Worm (Caenorhabditis elegans): Measurements from ENCODE around the gene ncs-6.

The ncs-6 gene

ce11 chrII:3528256-3528655 is at the start of gene ncs-6:
Gene ncs-6, minus strand, starts transcription at chrII:3528516.
- TF ChIP-seq ZK546.5 (tag; optimal IDR thresholded peaks at IDR 0.05) (no peak), unc-62 (GFP tag; optimal IDR thresholded peaks at IDR 0.05) (no peak), mml-1 (tag; optimal IDR thresholded peaks at IDR 0.05) (no peak), eor-1 (tag; optimal IDR thresholded peaks at IDR 0.05) (no peak), ztf-11 (tag; optimal IDR thresholded peaks at IDR 0.05) (no peak), fkh-10 (GFP tag; optimal IDR thresholded peaks at IDR 0.05) (no peak), R02D3.7 (tag; optimal IDR thresholded peaks at IDR 0.05) (no peak), hmg-11 (tag; optimal IDR thresholded peaks at IDR 0.05) (no peak), fkh-2 (tag; optimal IDR thresholded peaks at IDR 0.05) (no peak), skn-1 (tag; optimal IDR thresholded peaks at IDR 0.05) (no peak), jun-1 (tag; optimal IDR thresholded peaks at IDR 0.05) (no peak), egl-27 (tag; optimal IDR thresholded peaks at IDR 0.05) (no peak), elt-1 (tag; optimal IDR thresholded peaks at IDR 0.05) (no peak)

ce11 chrII:3576742-3577141 is 48.4 kb upstream of the ncs-6 start, which contains the start of gene clec-132:
Gene clec-132, plus strand, starts transcription at chrII:3577042.
- no peak for TF ChIP-seq ceh-9 (tag; optimal IDR thresholded peaks at IDR 0.05)
- no peak for TF ChIP-seq elt-2 (tag; optimal IDR thresholded peaks at IDR 0.05)
- TF ChIP-seq lin-15B (tag; optimal IDR thresholded peaks at IDR 0.05): no peak
- no peak for TF ChIP-seq skn-1 (tag; optimal IDR thresholded peaks at IDR 0.05)
- no peak for TF ChIP-seq daf-12 (tag; optimal IDR thresholded peaks at IDR 0.05)
- TF ChIP-seq nhr-43 (tag; optimal IDR thresholded peaks at IDR 0.05; ENCODE audit: poor library complexity, severe bottlenecking): no peak
- no peak for TF ChIP-seq ceh-28 (tag; optimal IDR thresholded peaks at IDR 0.05)
- TF ChIP-seq ZK546.5 (tag; optimal IDR thresholded peaks at IDR 0.05): no peak
- TF ChIP-seq fkh-2 (tag; optimal IDR thresholded peaks at IDR 0.05): no peak
- TF ChIP-seq nhr-77 (tag; optimal IDR thresholded peaks at IDR 0.05): no peak
- TF ChIP-seq nhr-23 (tag; optimal IDR thresholded peaks at IDR 0.05): no peak
- TF ChIP-seq egl-27 (tag; optimal IDR thresholded peaks at IDR 0.05): no peak
- no peak for TF ChIP-seq elt-3 (tag; optimal IDR thresholded peaks at IDR 0.05)
- no peak for TF ChIP-seq nhr-28 (tag; optimal IDR thresholded peaks at IDR 0.05)
- no peak for TF ChIP-seq nhr-67 (tag; optimal IDR thresholded peaks at IDR 0.05)
- no peak for TF ChIP-seq tbx-2 (tag; optimal IDR thresholded peaks at IDR 0.05)
- no peak for TF ChIP-seq snpc-4 (tag; optimal IDR thresholded peaks at IDR 0.05)
- TF ChIP-seq ztf-11 (tag; optimal IDR thresholded peaks at IDR 0.05): no peak

DNA sequence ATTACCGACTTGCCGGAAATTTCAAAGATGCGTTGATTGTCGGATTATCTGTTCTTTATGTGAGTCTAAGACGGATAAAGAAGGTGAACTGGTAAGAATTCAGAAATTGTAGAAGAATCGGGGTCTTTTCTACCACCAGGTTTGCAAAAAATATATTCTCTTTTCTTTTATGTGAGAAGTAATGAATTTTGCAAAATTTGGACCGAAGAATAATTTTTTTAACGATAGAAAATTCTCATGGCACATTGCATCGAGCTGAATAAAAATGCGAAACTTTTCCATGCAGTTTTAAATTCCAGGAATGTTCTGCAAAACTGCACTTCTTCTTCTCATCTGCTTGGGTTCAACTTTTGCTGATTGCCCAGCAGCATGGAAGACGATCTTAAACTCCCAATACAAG is 44.9 kb upstream of the ncs-6 start, which contains the start of gene clec-130:
Gene clec-130 (plus strand): TSS at position 301 of the 400 bp plus-strand sequence.
- TF ChIP-seq nhr-12 (tag; optimal IDR thresholded peaks at IDR 0.05): no peak
- TF ChIP-seq ztf-4 (tag; optimal IDR thresholded peaks at IDR 0.05): no peak
- no peak for TF ChIP-seq nhr-67 (tag; optimal IDR thresholded peaks at IDR 0.05)
- no peak for TF ChIP-seq skn-1 (tag; optimal IDR thresholded peaks at IDR 0.05)

ce11 chrII:3570927-3571538 is 42.7 kb upstream of the ncs-6 start, which contains the start of the genes clec-128 and clec-129:
Gene clec-128, minus strand, starts transcription at chrII:3571027.
Gene clec-129, plus strand, starts transcription at chrII:3571488.
- TF ChIP-seq egl-27 (tag; optimal IDR thresholded peaks at IDR 0.05) (no peak), elt-1 (tag; optimal IDR thresholded peaks at IDR 0.05) (no peak), aly-2 (tag; optimal IDR thresholded peaks at IDR 0.05) (no peak), ztf-4 (tag; optimal IDR thresholded peaks at IDR 0.05) (no peak), ZK546.5 (tag; optimal IDR thresholded peaks at IDR 0.05) (no peak), unc-62 (GFP tag; optimal IDR thresholded peaks at IDR 0.05) (no peak), lsy-12 (tag; optimal IDR thresholded peaks at IDR 0.05) (no peak), ztf-11 (tag; optimal IDR thresholded peaks at IDR 0.05) (no peak), sea-2 (GFP tag; optimal IDR thresholded peaks at IDR 0.05) (no peak)

DNA sequence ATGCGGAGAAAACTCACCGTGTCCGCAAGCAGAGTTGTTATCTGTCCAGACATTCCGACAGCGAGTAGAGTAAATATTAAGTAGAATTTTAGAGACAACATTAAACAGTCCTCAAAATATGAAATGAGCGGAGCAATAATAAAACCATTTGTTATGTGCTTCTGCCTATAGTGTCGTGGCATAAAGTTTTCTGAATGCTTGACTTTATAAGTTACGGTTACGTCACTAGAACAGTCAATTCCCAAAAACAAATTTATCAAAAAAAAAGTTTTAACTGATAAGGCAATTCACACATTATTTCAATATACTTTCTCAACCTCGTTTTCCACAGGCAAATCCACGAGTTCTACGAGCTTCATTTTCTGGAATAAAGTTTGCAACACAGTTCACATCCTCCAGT is 40.8 kb upstream of the ncs-6 start, which contains the start of gene clec-127:
Gene clec-127 (minus strand): TSS at position 101 of the 400 bp plus-strand sequence.
- TF ChIP-seq ceh-9 (tag; optimal IDR thresholded peaks at IDR 0.05): no peak
- TF ChIP-seq mdl-1 (tag; optimal IDR thresholded peaks at IDR 0.05): no peak
- no peak for TF ChIP-seq ztf-4 (tag; optimal IDR thresholded peaks at IDR 0.05)
- no peak for TF ChIP-seq ama-1 (optimal IDR thresholded peaks at IDR 0.05)
- no peak for TF ChIP-seq nhr-23 (tag; optimal IDR thresholded peaks at IDR 0.05)
- TF ChIP-seq egl-5 (tag; optimal IDR thresholded peaks at IDR 0.05): no peak
- no peak for TF ChIP-seq ZK546.5 (tag; optimal IDR thresholded peaks at IDR 0.05)
- TF ChIP-seq egl-27 (tag; optimal IDR thresholded peaks at IDR 0.05): no peak
- TF ChIP-seq nhr-25 (tag; optimal IDR thresholded peaks at IDR 0.05): no peak
- no peak for TF ChIP-seq elt-1 (tag; optimal IDR thresholded peaks at IDR 0.05)
- no peak for TF ChIP-seq sea-2 (GFP tag; optimal IDR thresholded peaks at IDR 0.05)
- TF ChIP-seq lin-39 (tag; optimal IDR thresholded peaks at IDR 0.05): no peak
- TF ChIP-seq pha-4 (tag; optimal IDR thresholded peaks at IDR 0.05): no peak
- TF ChIP-seq unc-62 (GFP tag; optimal IDR thresholded peaks at IDR 0.05): no peak
- no peak for TF ChIP-seq elt-2 (tag; optimal IDR thresholded peaks at IDR 0.05)
- TF ChIP-seq fkh-10 (GFP tag; optimal IDR thresholded peaks at IDR 0.05): no peak
- TF ChIP-seq pqm-1 (tag; optimal IDR thresholded peaks at IDR 0.05): no peak
- no peak for TF ChIP-seq nhr-237 (tag; optimal IDR thresholded peaks at IDR 0.05)
- TF ChIP-seq lin-15B (tag; optimal IDR thresholded peaks at IDR 0.05): no peak
- TF ChIP-seq ceh-82 (tag; optimal IDR thresholded peaks at IDR 0.05): no peak

Data from whole organism, L3 larva.